Worm (Caenorhabditis elegans): ENCODE measurements around the gene F58H7.1.
"Not testable (repeated sequence)": the region's sequence is repeated elsewhere in the genome, so short reads cannot be mapped to it uniquely, and the experiment has no call there.

F58H7.1 gene

ce11 chrIV:935725-936124, at the start of gene F58H7.1:
Gene F58H7.1, minus strand, starts transcription at chrIV:935825.
- TF ChIP-seq fkh-8 (tag; optimal IDR thresholded peaks at IDR 0.05) = peak; percentile 27
- no peak for TF ChIP-seq fkh-4 (tag; optimal IDR thresholded peaks at IDR 0.05; ENCODE audit: borderline replicate concordance)
- no peak for TF ChIP-seq mab-9 (GFP tag; IDR thresholded peaks at IDR 0.05)

DNA sequence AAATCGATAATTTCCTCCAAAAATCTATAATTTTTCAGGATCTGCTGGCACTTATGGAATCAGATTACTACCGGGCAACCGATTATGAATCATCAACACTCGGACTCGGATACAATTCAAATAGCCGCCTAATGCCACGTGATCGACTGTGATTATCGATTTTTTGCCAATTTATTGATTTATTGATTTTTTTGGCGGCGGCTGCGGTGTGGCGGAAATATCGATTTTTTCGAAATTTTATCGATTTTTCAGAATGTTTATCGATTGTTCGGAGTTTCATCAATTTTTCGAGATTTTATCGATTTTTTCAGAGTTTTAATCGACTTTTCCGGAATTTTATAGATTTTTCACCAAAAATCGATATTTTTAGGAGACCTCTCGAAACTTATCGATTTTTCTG, 47.9 kb upstream of the F58H7.1 start:
- TF ChIP-seq lin-15B (tag; optimal IDR thresholded peaks at IDR 0.05) (no peak), efl-1 (optimal IDR thresholded peaks at IDR 0.05) (no peak), efl-1 (GFP tag; optimal IDR thresholded peaks at IDR 0.05 in 1 of 2) (peak in 1 of 2 experiments; percentile 11)

- TF ChIP-seq efl-1 (optimal IDR thresholded peaks at IDR 0.05) = not testable (repeated sequence)
- peak in 1 of 2 experiments; percentile 31 for TF ChIP-seq efl-1 (GFP tag; optimal IDR thresholded peaks at IDR 0.05 in 1 of 2)
These were observed 42.7 kb upstream of the F58H7.1 start for ce11 chrIV:978309-978708.

DNA sequence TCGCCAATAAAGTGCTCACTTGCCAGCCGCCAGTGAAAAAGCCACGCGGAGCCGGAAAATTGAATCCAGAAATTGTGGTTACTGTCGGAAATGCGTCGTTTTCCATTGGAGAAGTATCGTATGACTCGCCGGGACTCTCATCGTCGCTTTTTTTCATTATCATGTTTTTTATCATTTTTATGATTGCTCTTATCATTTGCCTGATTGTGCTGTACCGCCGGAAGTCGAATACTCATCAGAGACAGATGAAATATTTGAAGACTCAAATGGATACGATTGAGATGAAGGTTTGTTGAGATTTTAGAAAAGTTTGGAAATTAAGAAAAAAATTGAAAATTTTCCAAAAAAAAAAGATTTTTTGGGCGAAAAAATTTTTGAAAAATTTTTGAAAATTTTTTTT, 40.7 kb upstream of the F58H7.1 start:
- TF ChIP-seq elt-2 (tag; optimal IDR thresholded peaks at IDR 0.05) = peak; percentile 28
- no peak for TF ChIP-seq ceh-90 (tag; optimal IDR thresholded peaks at IDR 0.05)

ce11 chrIV:972811-973428, 37.3 kb upstream of the F58H7.1 start:
- TF ChIP-seq nhr-85 (tag) = peak; percentile 48
- TF ChIP-seq elt-2 (tag; optimal IDR thresholded peaks at IDR 0.05) = no peak

- TF ChIP-seq ztf-11 (tag; optimal IDR thresholded peaks at IDR 0.05) (no peak), ces-1 (GFP tag; optimal IDR thresholded peaks at IDR 0.05) (no peak), isw-1 (GFP tag; IDR thresholded peaks at IDR 0.05) (no peak), swsn-7 (tag; optimal IDR thresholded peaks at IDR 0.05) (no peak), pag-3 (tag; optimal IDR thresholded peaks at IDR 0.05; ENCODE audit: borderline replicate concordance, insufficient read depth) (no peak), Y116A8C.19 (tag; optimal IDR thresholded peaks at IDR 0.05; ENCODE audit: borderline replicate concordance) (no peak), nhr-28 (tag; optimal IDR thresholded peaks at IDR 0.05) (no peak), tbx-2 (tag; optimal IDR thresholded peaks at IDR 0.05) (no peak), ceh-63 (GFP tag; optimal IDR thresholded peaks at IDR 0.05) (no peak), unc-62 (GFP tag; optimal IDR thresholded peaks at IDR 0.05) (no peak)
These were observed 36.8 kb upstream of the F58H7.1 start for ce11 chrIV:972401-972800.

- TF ChIP-seq grh-1 (GFP tag; IDR thresholded peaks at IDR 0.05) = no peak
- TF ChIP-seq elt-3 (tag; optimal IDR thresholded peaks at IDR 0.05) = no peak
- TF ChIP-seq C34B4.2 (tag; optimal IDR thresholded peaks at IDR 0.05) = no peak
- no peak for TF ChIP-seq lin-39 (tag; optimal IDR thresholded peaks at IDR 0.05)
- no peak for TF ChIP-seq fkh-4 (tag; optimal IDR thresholded peaks at IDR 0.05; ENCODE audit: borderline replicate concordance)
- TF ChIP-seq vab-15 (tag; optimal IDR thresholded peaks at IDR 0.05) = no peak
- no peak for TF ChIP-seq nhr-12 (tag; optimal IDR thresholded peaks at IDR 0.05)
- TF ChIP-seq alr-1 (tag; optimal IDR thresholded peaks at IDR 0.05; ENCODE audit: borderline replicate concordance) = no peak
- no peak for TF ChIP-seq pax-3 (tag; optimal IDR thresholded peaks at IDR 0.05)
- no peak for TF ChIP-seq tbx-2 (tag; optimal IDR thresholded peaks at IDR 0.05)
- TF ChIP-seq efl-1 (optimal IDR thresholded peaks at IDR 0.05) = no peak
- TF ChIP-seq efl-1 (GFP tag; optimal IDR thresholded peaks at IDR 0.05 in 1 of 2) = no peak
- TF ChIP-seq rnt-1 (tag; optimal IDR thresholded peaks at IDR 0.05) = no peak
- TF ChIP-seq lin-15B (tag; optimal IDR thresholded peaks at IDR 0.05) = no peak
- no peak for TF ChIP-seq unc-98 (GFP tag; IDR thresholded peaks at IDR 0.05)
- no peak for TF ChIP-seq mab-9 (GFP tag; IDR thresholded peaks at IDR 0.05)
- no peak for TF ChIP-seq ceh-82 (tag; optimal IDR thresholded peaks at IDR 0.05)
- no peak for TF ChIP-seq lin-14 (GFP tag; optimal IDR thresholded peaks at IDR 0.05)
These were observed 35.5 kb upstream of the F58H7.1 start for ce11 chrIV:971122-971521.
